Fruit fly (Drosophila melanogaster) whole organism, adult: ENCODE measurements around the gene CG44405.

Experiments used
- CG11617 ChIP-seq: fragments of 200-800 bp; sonication (Bioruptor generic); optimal IDR thresholded peaks from 2 replicates; lab custom pipeline; 2017; ENCODE audit warnings: mild to moderate bottlenecking, missing biosample characterization, missing genetic modification reagents, missing genetic modification characterization
- CG14711 ChIP-seq: fragments of 200-800 bp; sonication (Bioruptor generic); optimal IDR thresholded peaks from 2 replicates; lab custom pipeline; 2018; ENCODE audit warnings: missing biosample characterization, mild to moderate bottlenecking, missing genetic modification characterization, moderate library complexity
- CG1620 ChIP-seq: fragments of 200-800 bp; sonication (Bioruptor generic); optimal IDR thresholded peaks from 2 replicates; lab custom pipeline; 2016; ENCODE audit warnings: missing biosample characterization, missing genetic modification characterization
- CG5204 ChIP-seq: fragments of 200-800 bp; sonication (Bioruptor generic); optimal IDR thresholded peaks from 2 replicates; lab custom pipeline; 2016; ENCODE audit warnings: missing biosample characterization, missing genetic modification characterization
- CG7045 ChIP-seq: fragments of 200-800 bp; sonication (Bioruptor generic); optimal IDR thresholded peaks from 2 replicates; lab custom pipeline; 2017; ENCODE audit warnings: missing biosample characterization, mild to moderate bottlenecking, missing genetic modification characterization
- CG7101 ChIP-seq: fragments of 200-800 bp; sonication (Bioruptor generic); optimal IDR thresholded peaks from 2 replicates; lab custom pipeline; 2018; ENCODE audit warnings: missing biosample characterization, mild to moderate bottlenecking, missing genetic modification characterization, moderate library complexity
- Hr96 ChIP-seq: fragments of 200-800 bp; sonication (Bioruptor generic); optimal IDR thresholded peaks from 2 replicates; lab custom pipeline; 2016; ENCODE audit warnings: missing biosample characterization, missing genetic modification characterization
- bab1 ChIP-seq: fragments of 200-800 bp; sonication (Bioruptor generic); optimal IDR thresholded peaks from 3 replicates; lab custom pipeline; 2019; ENCODE audit warnings: missing biosample characterization, mild to moderate bottlenecking, missing genetic modification characterization, moderate library complexity
- cic ChIP-seq: fragments of 200-800 bp; sonication (Bioruptor generic); optimal IDR thresholded peaks from 2 replicates; lab custom pipeline; 2017; ENCODE audit warnings: missing biosample characterization, mild to moderate bottlenecking, missing genetic modification characterization, moderate library complexity
- kay ChIP-seq: fragments of 200-800 bp; sonication (Bioruptor generic); peaks from one replicate; lab custom pipeline; 2016; ENCODE audit warnings: missing biosample characterization, missing genetic modification characterization, borderline replicate concordance
- tj ChIP-seq: fragments of 200-800 bp; sonication (Bioruptor generic); optimal IDR thresholded peaks from 3 replicates; lab custom pipeline; 2017; ENCODE audit warnings: missing biosample characterization, mild to moderate bottlenecking, missing genetic modification characterization, moderate library complexity

- TF ChIP-seq Hr96 (GFP tag; lab: Kevin White, UChicago) (peak; percentile 45), CG11617 (peak; percentile 68), bab1 (GFP tag; lab: Kevin White, UChicago) (peak; percentile 67), kay (GFP tag; lab: Kevin White, UChicago) (no peak), CG14711 (peak; percentile 38), CG1620 (peak; percentile 75), CG7101 (tag; lab: Kevin White, UChicago) (peak; percentile 71), tj (GFP tag; lab: Kevin White, UChicago) (no peak), CG5204 (peak; percentile 19), CG7045 (peak; percentile 50), cic (GFP tag; lab: Kevin White, UChicago) (no peak)
Measured at dm6 chr2L:16350160-16350633, 8.1 kb upstream of the CG44405 start.
